Fruit fly (Drosophila melanogaster) whole organism, embryonic: ENCODE data around the gene Nprl3.

Source experiments
- ATbp ChIP-seq: fragments of 200-800 bp; sonication (Bioruptor generic); optimal IDR thresholded peaks from 2 replicates; lab custom pipeline; 2017; ENCODE audit warnings: missing biosample characterization, mild to moderate bottlenecking, missing genetic modification characterization, missing genetic modification reagents
- B-H1 ChIP-seq: fragments of 200-800 bp; sonication (Bioruptor generic); IDR thresholded peaks from 3 replicates; pipeline ENCODE4 v1.3.6; 2022; ENCODE audit warnings: missing biosample characterization, missing genetic modification characterization
- B-H2 ChIP-seq: fragments of 200-800 bp; sonication (Bioruptor generic); optimal IDR thresholded peaks from 2 replicates; lab custom pipeline; 2018; ENCODE audit warnings: missing biosample characterization, mild to moderate bottlenecking, missing genetic modification characterization
- Blimp-1 ChIP-seq: fragments of 200-800 bp; sonication (Bioruptor generic); optimal IDR thresholded peaks from 3 replicates; lab custom pipeline; 2018; ENCODE audit warnings: missing biosample characterization, missing genetic modification characterization, mild to moderate bottlenecking, moderate library complexity, missing genetic modification reagents
- CG10543 ChIP-seq: fragments of 200-800 bp; sonication (Bioruptor generic); optimal IDR thresholded peaks from 3 replicates; lab custom pipeline; 2017; ENCODE audit warnings: missing biosample characterization, mild to moderate bottlenecking, missing genetic modification characterization, moderate library complexity
- CG11247 ChIP-seq: fragments of 200-800 bp; sonication (Bioruptor generic); IDR thresholded peaks from 2 replicates; pipeline ENCODE4 v1.3.6; 2022; ENCODE audit warnings: missing biosample characterization, missing genetic modification characterization
- CG12299 ChIP-seq: fragments of 200-800 bp; sonication (Bioruptor generic); optimal IDR thresholded peaks from 2 replicates; lab custom pipeline; 2018; ENCODE audit warnings: missing biosample characterization, mild to moderate bottlenecking, missing genetic modification characterization
- CG12391 ChIP-seq: fragments of 200-800 bp; sonication (Bioruptor generic); optimal IDR thresholded peaks from 3 replicates; lab custom pipeline; 2018; ENCODE audit warnings: missing biosample characterization, mild to moderate bottlenecking, missing genetic modification characterization, moderate library complexity
- CG13624 ChIP-seq: fragments of 200-800 bp; sonication (Bioruptor generic); optimal IDR thresholded peaks from 2 replicates; lab custom pipeline; 2016; ENCODE audit warnings: missing biosample characterization, missing genetic modification characterization
- CG15073 ChIP-seq: fragments of 200-800 bp; sonication (Bioruptor generic); optimal IDR thresholded peaks from 2 replicates; lab custom pipeline; 2016; ENCODE audit warnings: missing biosample characterization, missing genetic modification characterization
- CG17568 ChIP-seq: fragments of 200-800 bp; sonication (Bioruptor generic); optimal IDR thresholded peaks from 2 replicates; lab custom pipeline; 2018; ENCODE audit warnings: missing biosample characterization, mild to moderate bottlenecking, missing genetic modification characterization, moderate library complexity
- CG17612 ChIP-seq: fragments of 200-800 bp; sonication (Bioruptor generic); IDR thresholded peaks from 2 replicates; pipeline ENCODE4 v1.3.6; 2022; ENCODE audit warnings: missing biosample characterization, missing genetic modification characterization
- CG2712 ChIP-seq: fragments of 200-800 bp; optimal IDR thresholded peaks from 3 replicates; lab custom pipeline; 2019; ENCODE audit warnings: missing biosample characterization, mild to moderate bottlenecking, missing genetic modification characterization, moderate library complexity
- CG3281 ChIP-seq: fragments of 200-800 bp; sonication (Bioruptor generic); optimal IDR thresholded peaks from 3 replicates; lab custom pipeline; 2017; ENCODE audit warnings: missing biosample characterization, mild to moderate bottlenecking, missing genetic modification characterization
- CG34224 ChIP-seq: fragments of 200-800 bp; sonication (Bioruptor generic); IDR thresholded peaks from 3 replicates; pipeline ENCODE4 v1.3.6; 2022; ENCODE audit warnings: missing biosample characterization, missing genetic modification characterization; ENCODE audit not compliant: partially characterized antibody
- CG6765 ChIP-seq: fragments of 200-800 bp; sonication (Bioruptor generic); optimal IDR thresholded peaks from 3 replicates; lab custom pipeline; 2017; ENCODE audit warnings: missing biosample characterization, mild to moderate bottlenecking, missing genetic modification characterization
- CG7357 ChIP-seq: fragments of 200-800 bp; sonication (Bioruptor generic); IDR thresholded peaks from 3 replicates; pipeline ENCODE4 v1.3.6; 2022; ENCODE audit warnings: missing biosample characterization, missing genetic modification characterization
- CG8290 ChIP-seq, 3 experiments: fragments of 200-800 bp; sonication (Bioruptor generic); optimal IDR thresholded peaks; 2 replicates each; lab custom pipeline; 2016 to 2019; ENCODE audit warnings: missing biosample characterization in 3 of 3, missing genetic modification characterization in 3 of 3, mild to moderate bottlenecking in 2 of 3, moderate library complexity in 1 of 3
- CG9932 ChIP-seq: fragments of 200-800 bp; sonication (Bioruptor generic); IDR thresholded peaks from 2 replicates; pipeline ENCODE4 v1.3.6; 2022; ENCODE audit warnings: missing biosample characterization, missing genetic modification characterization
- Doc3 ChIP-seq: fragments of 200-800 bp; sonication (Bioruptor generic); IDR thresholded peaks from 3 replicates; pipeline ENCODE4 v1.3.6; 2022; ENCODE audit warnings: missing biosample characterization, missing genetic modification characterization; ENCODE audit not compliant: partially characterized antibody
- Hr51 ChIP-seq, 2 experiments: fragments of 200-800 bp; sonication (Bioruptor generic); optimal IDR thresholded peaks; 2 replicates in 1 of 2; 3 replicates in 1 of 2; lab custom pipeline; 2016 to 2018; ENCODE audit warnings: missing biosample characterization in 2 of 2, missing genetic modification characterization in 2 of 2, mild to moderate bottlenecking in 1 of 2, moderate library complexity in 1 of 2
- Lpt ChIP-seq: fragments of >200 bp; optimal IDR thresholded peaks from 2 replicates; lab custom pipeline; 2018; ENCODE audit warnings: missing biosample characterization, missing genetic modification characterization
- Nf-YC ChIP-seq: fragments of 200-800 bp; optimal IDR thresholded peaks from 3 replicates; lab custom pipeline; 2019; ENCODE audit warnings: missing biosample characterization, mild to moderate bottlenecking, missing genetic modification characterization, moderate library complexity
- Pdp1 ChIP-seq, 2 experiments: fragments of 200-800 bp; sonication (Bioruptor generic); optimal IDR thresholded peaks; 3 replicates each; lab custom pipeline; 2016; ENCODE audit warnings: missing biosample characterization in 2 of 2, missing genetic modification characterization in 2 of 2, mild to moderate bottlenecking in 1 of 2, moderate library complexity in 1 of 2
- Rx ChIP-seq: fragments of 200-800 bp; sonication (Bioruptor generic); IDR thresholded peaks from 2 replicates; pipeline ENCODE4 v1.3.6; 2022; ENCODE audit warnings: missing biosample characterization, missing genetic modification characterization
- YL-1 ChIP-seq: fragments of 200-800 bp; sonication (Bioruptor generic); optimal IDR thresholded peaks from 3 replicates; lab custom pipeline; 2017; ENCODE audit warnings: missing biosample characterization, mild to moderate bottlenecking, missing genetic modification characterization
- ato ChIP-seq: fragments of 200-800 bp; sonication (Bioruptor generic); IDR thresholded peaks from 2 replicates; pipeline ENCODE4 v1.3.6; 2022; ENCODE audit warnings: missing biosample characterization, missing genetic modification characterization; ENCODE audit not compliant: partially characterized antibody
- bcd ChIP-seq: fragments of 200-800 bp; sonication (Bioruptor generic); optimal IDR thresholded peaks from 2 replicates; lab custom pipeline; 2017; ENCODE audit warnings: missing biosample characterization, mild to moderate bottlenecking, missing genetic modification characterization
- cas ChIP-seq: fragments of 200-800 bp; sonication (Bioruptor generic); IDR thresholded peaks from 2 replicates; pipeline ENCODE4 v1.3.6; 2022; ENCODE audit warnings: missing biosample characterization, missing genetic modification characterization
- chn ChIP-seq: fragments of 200-800 bp; sonication (Bioruptor generic); optimal IDR thresholded peaks from 2 replicates; lab custom pipeline; 2016; ENCODE audit warnings: missing biosample characterization, missing genetic modification characterization
- crol ChIP-seq: fragments of 200-800 bp; sonication (Bioruptor generic); IDR thresholded peaks from 2 replicates; pipeline ENCODE4 v1.3.6; 2022; ENCODE audit warnings: missing biosample characterization, missing genetic modification characterization
- cwo ChIP-seq: fragments of 200-800 bp; sonication (Bioruptor generic); optimal IDR thresholded peaks from 3 replicates; lab custom pipeline; 2017; ENCODE audit warnings: missing biosample characterization, missing genetic modification characterization, mild to moderate bottlenecking, moderate library complexity, missing genetic modification reagents
- dan ChIP-seq: fragments of 200-800 bp; sonication (Bioruptor generic); IDR thresholded peaks from 2 replicates; pipeline ENCODE4 v1.3.6; 2022; ENCODE audit warnings: missing biosample characterization, missing genetic modification characterization
- ftz-f1 ChIP-seq: fragments of 200-800 bp; sonication (Bioruptor generic); optimal IDR thresholded peaks from 2 replicates; lab custom pipeline; 2016; ENCODE audit warnings: missing biosample characterization, missing genetic modification characterization
- hbn ChIP-seq: fragments of 200-800 bp; sonication (Bioruptor generic); IDR thresholded peaks from 2 replicates; pipeline ENCODE4 v1.3.6; 2022; ENCODE audit warnings: missing biosample characterization, missing genetic modification characterization; ENCODE audit not compliant: partially characterized antibody
- ind ChIP-seq: fragments of 200-800 bp; sonication (Bioruptor generic); optimal IDR thresholded peaks from 3 replicates; lab custom pipeline; 2016; ENCODE audit warnings: missing biosample characterization, missing genetic modification characterization
- kay ChIP-seq: fragments of 200-800 bp; sonication (Bioruptor generic); optimal IDR thresholded peaks from 2 replicates; lab custom pipeline; 2016; ENCODE audit warnings: missing biosample characterization, missing genetic modification characterization
- kni ChIP-seq: fragments of 200-800 bp; sonication (Bioruptor generic); optimal IDR thresholded peaks from 3 replicates; lab custom pipeline; 2017; ENCODE audit warnings: mild to moderate bottlenecking, missing biosample characterization, missing genetic modification reagents, missing genetic modification characterization
- lbe ChIP-seq: fragments of 200-800 bp; sonication (Bioruptor generic); optimal IDR thresholded peaks from 2 replicates; lab custom pipeline; 2016; ENCODE audit warnings: missing biosample characterization, mild to moderate bottlenecking, missing genetic modification characterization
- maf-S ChIP-seq: fragments of 200-800 bp; sonication (Bioruptor generic); optimal IDR thresholded peaks from 2 replicates; lab custom pipeline; 2016; ENCODE audit warnings: missing biosample characterization, missing genetic modification characterization
- nau ChIP-seq: fragments of 200-800 bp; sonication (Bioruptor generic); optimal IDR thresholded peaks from 3 replicates; lab custom pipeline; 2017; ENCODE audit warnings: missing biosample characterization, mild to moderate bottlenecking, missing genetic modification characterization, missing genetic modification reagents
- pita ChIP-seq: fragments of 200-800 bp; sonication (Bioruptor generic); optimal IDR thresholded peaks from 2 replicates; lab custom pipeline; 2017; ENCODE audit warnings: missing biosample characterization, mild to moderate bottlenecking, missing genetic modification characterization
- ro ChIP-seq: fragments of 200-800 bp; sonication (Bioruptor generic); IDR thresholded peaks from 2 replicates; pipeline ENCODE4 v1.3.6; 2022; ENCODE audit warnings: missing biosample characterization, missing genetic modification characterization
- schlank ChIP-seq: fragments of 200-800 bp; sonication (Bioruptor generic); optimal IDR thresholded peaks from 2 replicates; lab custom pipeline; 2018; ENCODE audit warnings: missing biosample characterization, mild to moderate bottlenecking, missing genetic modification characterization
- sna ChIP-seq: fragments of 200-800 bp; sonication (Bioruptor generic); IDR thresholded peaks from 2 replicates; pipeline ENCODE4 v1.3.6; 2022; ENCODE audit warnings: missing biosample characterization, missing genetic modification characterization; ENCODE audit not compliant: partially characterized antibody
- sqz ChIP-seq: fragments of 200-800 bp; sonication (Bioruptor generic); optimal IDR thresholded peaks from 3 replicates; lab custom pipeline; 2018; ENCODE audit warnings: missing biosample characterization, mild to moderate bottlenecking, missing genetic modification characterization
- trh ChIP-seq: fragments of 200-800 bp; sonication (Bioruptor generic); optimal IDR thresholded peaks from 2 replicates; lab custom pipeline; 2016; ENCODE audit warnings: missing biosample characterization, missing genetic modification characterization
- unc-4 ChIP-seq: fragments of 200-800 bp; sonication (Bioruptor generic); IDR thresholded peaks from 2 replicates; pipeline ENCODE4 v1.3.6; 2022; ENCODE audit warnings: missing biosample characterization, missing genetic modification characterization; ENCODE audit not compliant: partially characterized antibody

The Nprl3 gene

DNA sequence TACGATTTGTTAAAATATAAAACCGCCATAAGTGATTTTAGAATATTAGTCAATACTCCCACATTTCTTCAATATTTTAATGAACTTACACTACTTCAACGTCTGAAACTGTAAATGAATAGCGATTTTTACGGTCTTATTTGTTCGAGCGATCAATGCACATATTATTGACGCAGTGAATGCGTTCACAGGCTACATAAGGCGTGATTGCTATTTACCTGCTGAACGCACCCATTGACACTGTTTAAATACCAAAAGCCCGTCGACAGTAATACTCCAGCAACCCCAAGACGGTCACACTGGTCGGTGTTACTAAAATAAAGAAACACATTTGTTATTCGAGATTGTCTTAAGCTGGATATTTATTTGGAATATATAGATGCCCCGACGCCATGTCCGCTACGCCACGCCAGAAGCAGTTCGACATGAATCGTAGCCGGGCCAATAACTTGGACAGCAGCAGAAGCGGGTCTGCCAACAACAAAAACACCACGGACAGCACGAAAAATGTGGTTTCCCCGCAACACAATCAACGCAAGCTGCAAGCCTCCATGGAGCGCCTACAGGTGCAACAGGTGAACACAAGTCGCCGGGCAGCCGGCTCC lies 49.4 kb upstream of the Nprl3 start, which contains the start of gene CG6833 (continued):
- TF ChIP-seq CG11247 (GFP tag; lab: Robert Waterston, UW): peak; percentile 82
- peak; percentile 33 for TF ChIP-seq kay (GFP tag; lab: Kevin White, UChicago)
- TF ChIP-seq ftz-f1 (GFP tag; lab: Kevin White, UChicago): no peak
- no peak for TF ChIP-seq dan (GFP tag; lab: Robert Waterston, UW)
- no peak for TF ChIP-seq kni (GFP tag; lab: Kevin White, UChicago)
- no peak for TF ChIP-seq CG34224 (GFP tag; lab: Robert Waterston, UW)
- peak; percentile 65 for TF ChIP-seq CG8290 (GFP tag; optimal IDR thresholded peaks at IDR 0.05; lab: Kevin White, UChicago)
- TF ChIP-seq CG8290 (tag; optimal IDR thresholded peaks at IDR 0.05; lab: Kevin White, UChicago): peak in 1 of 2 experiments; percentile 92
- TF ChIP-seq nau (GFP tag; lab: Kevin White, UChicago): no peak
- TF ChIP-seq Nf-YC: peak; percentile 50
- no peak for TF ChIP-seq CG6765 (GFP tag; lab: Kevin White, UChicago)
- TF ChIP-seq Lpt: no peak
- no peak for TF ChIP-seq unc-4 (GFP tag; lab: Robert Waterston, UW)
- no peak for TF ChIP-seq hbn (GFP tag; lab: Robert Waterston, UW)
- no peak for TF ChIP-seq sqz (GFP tag; lab: Kevin White, UChicago)
- TF ChIP-seq CG7357 (GFP tag; lab: Robert Waterston, UW): peak; percentile 41; the same call in 1 of the 3 replicates
- TF ChIP-seq CG10543 (GFP tag; lab: Kevin White, UChicago): peak; percentile 43
- TF ChIP-seq sna: no peak
- TF ChIP-seq B-H2: peak; percentile 34
- peak; percentile 84 for TF ChIP-seq ind (GFP tag; lab: Kevin White, UChicago)
- TF ChIP-seq CG3281: peak; percentile 62
- TF ChIP-seq CG12299 (tag; lab: Kevin White, UChicago): no peak
- peak; percentile 73 for TF ChIP-seq CG2712 (tag; lab: Kevin White, UChicago)
- TF ChIP-seq ato (GFP tag; lab: Robert Waterston, UW): no peak
- TF ChIP-seq CG12391 (tag; lab: Kevin White, UChicago): peak; percentile 51
- TF ChIP-seq maf-S (GFP tag; lab: Kevin White, UChicago): peak; percentile 60
- no peak for TF ChIP-seq lbe (GFP tag; lab: Kevin White, UChicago)
- TF ChIP-seq chn: peak; percentile 74
- peak; percentile 72 to 73 for TF ChIP-seq Pdp1 (GFP tag; optimal IDR thresholded peaks at IDR 0.05; lab: Kevin White, UChicago)
- TF ChIP-seq Blimp-1 (GFP tag; lab: Kevin White, UChicago): peak; percentile 56
- TF ChIP-seq YL-1 (GFP tag; lab: Kevin White, UChicago): peak; percentile 7
- peak; percentile 72 for TF ChIP-seq Rx (GFP tag; lab: Robert Waterston, UW)
- no peak for TF ChIP-seq pita
- peak; percentile 35 for TF ChIP-seq schlank (tag; lab: Kevin White, UChicago)
- peak; percentile 70 for TF ChIP-seq bcd (GFP tag; lab: Kevin White, UChicago)
- TF ChIP-seq cas (GFP tag; lab: Robert Waterston, UW): peak; percentile 41; the same call in 1 of the 2 replicates
- peak; percentile 32 to 57 for TF ChIP-seq Hr51 (GFP tag; optimal IDR thresholded peaks at IDR 0.05; lab: Kevin White, UChicago)
- no peak for TF ChIP-seq CG17568 (GFP tag; lab: Kevin White, UChicago)
- TF ChIP-seq CG17612 (GFP tag; lab: Robert Waterston, UW): no peak
- no peak for TF ChIP-seq CG15073 (GFP tag; lab: Kevin White, UChicago)
- no peak for TF ChIP-seq trh
- no peak for TF ChIP-seq Doc3 (GFP tag; lab: Robert Waterston, UW)
- peak; percentile 93 for TF ChIP-seq CG9932 (GFP tag; lab: Robert Waterston, UW)
- peak; percentile 62; the same call in 2 of the 3 replicates for TF ChIP-seq B-H1 (GFP tag; lab: Robert Waterston, UW)
- TF ChIP-seq ro (GFP tag; lab: Robert Waterston, UW): no peak
- peak; percentile 70 for TF ChIP-seq CG13624 (GFP tag; lab: Kevin White, UChicago)
- no peak for TF ChIP-seq ATbp (GFP tag; lab: Kevin White, UChicago)
- TF ChIP-seq crol (GFP tag; lab: Robert Waterston, UW): no peak
- peak; percentile 11 for TF ChIP-seq cwo (GFP tag; lab: Kevin White, UChicago)
